Worm (Caenorhabditis elegans): Measurements from ENCODE around the gene T07G12.2.

DNA sequence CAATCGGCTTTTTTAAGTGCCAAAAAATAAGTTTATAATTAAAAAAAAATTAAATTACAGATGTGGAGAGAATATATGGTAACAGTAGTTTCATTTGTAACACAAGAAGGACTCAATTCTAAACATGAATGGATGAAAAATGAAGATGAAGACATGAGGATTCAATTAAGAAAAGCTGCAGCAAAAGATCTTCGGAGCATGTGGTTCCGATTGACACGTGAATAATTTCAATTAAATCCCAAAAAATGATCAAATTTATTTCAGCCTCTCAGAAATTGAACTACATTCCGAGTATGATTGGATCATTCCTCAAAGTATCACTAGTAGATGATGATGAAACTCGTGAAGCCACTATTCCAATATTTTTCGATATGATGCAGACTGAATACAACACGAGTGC, 41.1 kb upstream of the T07G12.2 start:
- no peak for TF ChIP-seq jun-1 (tag; optimal IDR thresholded peaks at IDR 0.05)
- TF ChIP-seq zag-1 (tag; optimal IDR thresholded peaks at IDR 0.05) = no peak
